Worm (Caenorhabditis elegans): ENCODE results near the gene cyp-33C11.

The cyp-33C11 gene

DNA sequence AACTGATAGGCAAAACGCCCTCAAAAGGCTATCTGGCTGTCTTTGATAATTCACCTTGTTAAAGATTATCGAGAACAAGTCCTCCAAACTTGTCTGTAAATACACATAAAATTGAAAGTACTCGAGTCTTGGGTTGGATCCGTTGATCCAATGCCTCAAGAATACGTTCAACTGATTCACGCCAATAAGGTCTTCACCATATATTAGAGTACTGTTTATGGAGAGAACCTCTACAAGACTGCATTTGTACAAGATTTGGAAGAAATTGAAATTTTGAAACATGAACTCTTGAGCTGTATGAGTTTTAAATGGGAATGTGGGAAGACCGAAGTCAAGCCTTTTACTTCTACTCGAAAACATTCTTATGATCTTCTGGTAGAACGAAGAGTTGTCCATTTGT, 10.1 kb upstream of the cyp-33C11 start:
- TF ChIP-seq unc-62 (GFP tag; optimal IDR thresholded peaks at IDR 0.05): no peak
- TF ChIP-seq nhr-67 (tag; optimal IDR thresholded peaks at IDR 0.05): no peak
- TF ChIP-seq ztf-11 (tag; optimal IDR thresholded peaks at IDR 0.05): no peak

ce11 chrV:719731-720130, 6.9 kb upstream of the cyp-33C11 start, which contains the start of gene srbc-40:
Gene srbc-40 (minus strand): TSS chrV:719831.
- TF ChIP-seq nhr-12 (tag; optimal IDR thresholded peaks at IDR 0.05) (no peak), ZK546.5 (tag; optimal IDR thresholded peaks at IDR 0.05) (no peak), R02D3.7 (tag; optimal IDR thresholded peaks at IDR 0.05) (no peak), sea-2 (GFP tag; optimal IDR thresholded peaks at IDR 0.05) (no peak), unc-62 (GFP tag; optimal IDR thresholded peaks at IDR 0.05) (no peak), egl-27 (tag; optimal IDR thresholded peaks at IDR 0.05) (no peak), ceh-82 (tag; optimal IDR thresholded peaks at IDR 0.05) (no peak), eor-1 (tag; optimal IDR thresholded peaks at IDR 0.05) (no peak), mdl-1 (tag; optimal IDR thresholded peaks at IDR 0.05) (no peak), lin-39 (tag; optimal IDR thresholded peaks at IDR 0.05) (no peak), lin-15B (tag; optimal IDR thresholded peaks at IDR 0.05) (no peak), tbx-2 (tag; optimal IDR thresholded peaks at IDR 0.05) (no peak), fos-1 (tag; optimal IDR thresholded peaks at IDR 0.05) (no peak), snpc-4 (tag; optimal IDR thresholded peaks at IDR 0.05) (no peak), nhr-43 (tag; optimal IDR thresholded peaks at IDR 0.05; ENCODE audit: poor library complexity, severe bottlenecking) (no peak), ama-1 (optimal IDR thresholded peaks at IDR 0.05) (no peak)

DNA sequence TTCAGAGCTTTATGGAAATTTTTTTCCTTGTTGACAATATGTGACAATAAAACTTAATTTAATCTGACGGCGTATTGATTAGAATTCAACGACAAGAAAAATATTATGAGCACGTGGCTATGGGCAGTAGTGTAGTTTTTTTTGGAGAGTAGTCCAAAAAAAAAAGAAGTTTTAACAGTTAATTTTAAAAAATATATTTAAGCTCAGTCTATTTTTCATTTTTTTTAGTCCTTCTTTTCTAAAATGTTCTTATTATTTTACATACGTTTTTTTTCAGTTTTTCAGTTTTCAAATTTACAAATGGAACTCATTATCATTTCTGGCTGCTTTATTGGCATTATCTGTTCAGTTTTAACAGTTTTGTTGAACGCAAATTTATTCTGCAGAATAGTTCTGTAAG, 4.0 kb downstream of the cyp-33C11 start, which contains the start of gene srbc-39:
srbc-39 (plus strand) TSS at position 301 of the 400 bp plus-strand sequence.
- TF ChIP-seq fkh-10 (GFP tag; optimal IDR thresholded peaks at IDR 0.05) (no peak), skn-1 (tag; optimal IDR thresholded peaks at IDR 0.05) (no peak), nhr-43 (tag; optimal IDR thresholded peaks at IDR 0.05; ENCODE audit: poor library complexity, severe bottlenecking) (no peak), ceh-9 (tag; optimal IDR thresholded peaks at IDR 0.05) (no peak), egl-27 (tag; optimal IDR thresholded peaks at IDR 0.05) (no peak), nhr-23 (tag; optimal IDR thresholded peaks at IDR 0.05) (no peak), nhr-25 (tag; optimal IDR thresholded peaks at IDR 0.05) (no peak), lin-15B (tag; optimal IDR thresholded peaks at IDR 0.05) (no peak)

DNA sequence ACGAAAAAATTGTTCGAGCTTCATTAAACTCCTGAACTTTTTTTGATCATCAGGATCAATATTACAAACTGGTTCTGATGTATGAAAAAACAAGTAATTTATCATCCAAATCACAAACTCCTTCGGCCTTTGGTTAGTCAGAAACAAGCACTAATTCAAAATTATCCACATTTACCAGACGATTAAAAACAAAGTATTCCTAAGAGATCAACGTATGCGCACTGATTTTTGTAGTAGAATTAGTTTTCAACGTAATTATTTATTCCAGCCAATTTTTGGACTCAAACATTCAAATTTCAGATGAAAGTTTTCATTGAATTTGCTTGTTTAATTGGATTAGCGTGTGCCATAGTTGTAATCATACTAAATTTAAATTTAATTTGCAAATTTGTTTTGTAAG, 5.9 kb downstream of the cyp-33C11 start, which contains the start of gene srbc-38:
srbc-38 (plus strand) TSS at position 301 of the 400 bp plus-strand sequence.
- no peak for TF ChIP-seq nhr-11 (tag; optimal IDR thresholded peaks at IDR 0.05)
- TF ChIP-seq ceh-28 (tag; optimal IDR thresholded peaks at IDR 0.05): no peak
- no peak for TF ChIP-seq zag-1 (tag; optimal IDR thresholded peaks at IDR 0.05)
- no peak for TF ChIP-seq jun-1 (tag; optimal IDR thresholded peaks at IDR 0.05)
- TF ChIP-seq pha-4 (tag; optimal IDR thresholded peaks at IDR 0.05): no peak
- TF ChIP-seq nhr-25 (tag; optimal IDR thresholded peaks at IDR 0.05): no peak
- no peak for TF ChIP-seq R02D3.7 (tag; optimal IDR thresholded peaks at IDR 0.05)
- no peak for TF ChIP-seq mdl-1 (tag; optimal IDR thresholded peaks at IDR 0.05)
- TF ChIP-seq ama-1 (optimal IDR thresholded peaks at IDR 0.05): no peak
- no peak for TF ChIP-seq ztf-4 (tag; optimal IDR thresholded peaks at IDR 0.05)
- TF ChIP-seq elt-2 (tag; optimal IDR thresholded peaks at IDR 0.05): no peak
- no peak for TF ChIP-seq ceh-16 (tag; optimal IDR thresholded peaks at IDR 0.05)
- no peak for TF ChIP-seq ceh-82 (tag; optimal IDR thresholded peaks at IDR 0.05)
- no peak for TF ChIP-seq nfya-1 (tag; optimal IDR thresholded peaks at IDR 0.05; ENCODE audit: insufficient read depth)
- TF ChIP-seq nhr-67 (tag; optimal IDR thresholded peaks at IDR 0.05): no peak
- no peak for TF ChIP-seq unc-62 (GFP tag; optimal IDR thresholded peaks at IDR 0.05)
- TF ChIP-seq egl-5 (tag; optimal IDR thresholded peaks at IDR 0.05): no peak
- no peak for TF ChIP-seq unc-39 (tag; optimal IDR thresholded peaks at IDR 0.05)
- no peak for TF ChIP-seq hmg-11 (tag; optimal IDR thresholded peaks at IDR 0.05)
- no peak for TF ChIP-seq ztf-11 (tag; optimal IDR thresholded peaks at IDR 0.05)

ce11 chrV:702260-702659, 10.5 kb downstream of the cyp-33C11 start, which contains the start of gene srbc-37:
Gene srbc-37 (plus strand): TSS chrV:702560.
- TF ChIP-seq nhr-77 (tag; optimal IDR thresholded peaks at IDR 0.05): no peak
- TF ChIP-seq nhr-12 (tag; optimal IDR thresholded peaks at IDR 0.05): no peak
- TF ChIP-seq fos-1 (tag; optimal IDR thresholded peaks at IDR 0.05): no peak
- no peak for TF ChIP-seq nhr-43 (tag; optimal IDR thresholded peaks at IDR 0.05; ENCODE audit: poor library complexity, severe bottlenecking)
- TF ChIP-seq nhr-11 (tag; optimal IDR thresholded peaks at IDR 0.05): no peak
- no peak for TF ChIP-seq hmg-11 (tag; optimal IDR thresholded peaks at IDR 0.05)
- no peak for TF ChIP-seq lsy-12 (tag; optimal IDR thresholded peaks at IDR 0.05)
- TF ChIP-seq egl-5 (tag; optimal IDR thresholded peaks at IDR 0.05): no peak
- TF ChIP-seq tbx-2 (tag; optimal IDR thresholded peaks at IDR 0.05): no peak
- TF ChIP-seq elt-1 (tag; optimal IDR thresholded peaks at IDR 0.05): no peak

Measured in whole organism, L3 larva.